Worm (Caenorhabditis elegans): ENCODE measurements around the gene K02E2.11.

The K02E2.11 gene

DNA sequence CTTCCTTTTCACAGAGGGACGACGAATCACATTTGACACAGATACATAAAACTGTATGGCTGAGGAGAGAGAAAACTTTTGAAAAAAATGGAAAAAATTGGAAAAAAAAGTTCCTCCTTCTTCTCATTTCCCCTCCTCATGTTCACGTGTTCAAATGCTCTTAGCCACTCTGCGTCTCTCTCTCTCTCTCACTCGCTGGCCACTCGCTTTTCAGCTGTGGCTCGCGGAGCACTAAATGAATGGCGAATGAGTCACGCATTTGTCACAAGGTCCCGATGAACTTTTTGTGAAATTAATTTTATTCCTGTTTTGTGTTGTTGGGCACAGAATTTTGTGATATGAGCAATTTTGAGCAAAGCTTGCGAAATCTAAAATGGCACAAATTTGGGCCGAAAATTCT, 34.7 kb downstream of the K02E2.11 start (continued):
- no peak for TF ChIP-seq aptf-2 (GFP tag; conservative IDR thresholded peaks at IDR 0.05)
- TF ChIP-seq lsy-27 (tag; optimal IDR thresholded peaks at IDR 0.05; ENCODE audit: borderline replicate concordance, insufficient read depth) = no peak
- peak; percentile 15 for TF ChIP-seq nhr-80 (tag; optimal IDR thresholded peaks at IDR 0.05)
- TF ChIP-seq hmg-1.2 (GFP tag; IDR thresholded peaks at IDR 0.05) = peak; percentile 12; the same call in 1 of the 2 replicates
- peak; percentile 55 for TF ChIP-seq K12H6.12 (tag; optimal IDR thresholded peaks at IDR 0.05)
- no peak for TF ChIP-seq B0019.2 (GFP tag; conservative IDR thresholded peaks at IDR 0.05)
- peak; percentile 60 for TF ChIP-seq ceh-27 (GFP tag; optimal IDR thresholded peaks at IDR 0.05)
- TF ChIP-seq mcd-1 (GFP tag; IDR thresholded peaks at IDR 0.05) = no peak
- TF ChIP-seq tlf-1 (GFP tag; optimal IDR thresholded peaks at IDR 0.05) = no peak
- no peak for TF ChIP-seq nhr-120 (GFP tag; IDR thresholded peaks at IDR 0.05)
- TF ChIP-seq ztf-18 (tag; optimal IDR thresholded peaks at IDR 0.05) = no peak
- no peak for TF ChIP-seq Y67H2A.10 (GFP tag; conservative IDR thresholded peaks at IDR 0.05)
- TF ChIP-seq F57A8.1 (GFP tag; optimal IDR thresholded peaks at IDR 0.05) = no peak
- no peak for TF ChIP-seq F22D6.2 (tag; optimal IDR thresholded peaks at IDR 0.05)
- TF ChIP-seq F57C9.4 (tag; optimal IDR thresholded peaks at IDR 0.05) = no peak
- TF ChIP-seq sea-2 (GFP tag; IDR thresholded peaks at IDR 0.05) = no peak
- TF ChIP-seq ets-4 (GFP tag; optimal IDR thresholded peaks at IDR 0.05) = no peak
- TF ChIP-seq zfh-2 (GFP tag; conservative IDR thresholded peaks at IDR 0.05) = peak; percentile 81
- no peak for TF ChIP-seq bed-2 (GFP tag; IDR thresholded peaks at IDR 0.05)
- no peak for TF ChIP-seq Y95B8A.8 (GFP tag; IDR thresholded peaks at IDR 0.05)
- TF ChIP-seq dpl-1 (GFP tag; optimal IDR thresholded peaks at IDR 0.05) = no peak
- peak; percentile 13; the same call in 1 of the 2 replicates for TF ChIP-seq dox-1 (GFP tag; IDR thresholded peaks at IDR 0.05)
- TF ChIP-seq xnd-1 (tag; optimal IDR thresholded peaks at IDR 0.05) = no peak
- no peak for TF ChIP-seq aptf-3 (GFP tag; IDR thresholded peaks at IDR 0.05)
- TF ChIP-seq F55B11.4 (tag; optimal IDR thresholded peaks at IDR 0.05; ENCODE audit: borderline replicate concordance, insufficient read depth) = no peak
- no peak for TF ChIP-seq egrh-3 (GFP tag; IDR thresholded peaks at IDR 0.05)
- no peak for TF ChIP-seq attf-3 (GFP tag; conservative IDR thresholded peaks at IDR 0.05)
- TF ChIP-seq lin-35 (GFP tag; optimal IDR thresholded peaks at IDR 0.05) = peak in 1 of 3 experiments; percentile 6
- no peak for TF ChIP-seq nhr-179 (tag; optimal IDR thresholded peaks at IDR 0.05)
- TF ChIP-seq ztf-22 (GFP tag; optimal IDR thresholded peaks at IDR 0.05) = peak; percentile 17
- TF ChIP-seq atf-7 (tag; optimal IDR thresholded peaks at IDR 0.05) = no peak
- TF ChIP-seq F10E7.11 (tag; optimal IDR thresholded peaks at IDR 0.05) = no peak
- no peak for TF ChIP-seq F39B2.1 (GFP tag; IDR thresholded peaks at IDR 0.05)
- no peak for TF ChIP-seq him-1 (tag; optimal IDR thresholded peaks at IDR 0.05)
- TF ChIP-seq madf-6 (GFP tag; IDR thresholded peaks at IDR 0.05) = no peak
- TF ChIP-seq hsf-1 (GFP tag; IDR thresholded peaks at IDR 0.05) = no peak
- no peak for TF ChIP-seq nhr-27 (tag; optimal IDR thresholded peaks at IDR 0.05)
- TF ChIP-seq snpc-3.4 (tag; optimal IDR thresholded peaks at IDR 0.05) = no peak
- no peak for TF ChIP-seq ztf-25 (GFP tag; IDR thresholded peaks at IDR 0.05)
- TF ChIP-seq die-1 (tag; optimal IDR thresholded peaks at IDR 0.05) = no peak
- TF ChIP-seq lir-1 (GFP tag; conservative IDR thresholded peaks at IDR 0.05) = no peak
- no peak for TF ChIP-seq C17E4.6 (GFP tag; IDR thresholded peaks at IDR 0.05)
- TF ChIP-seq somi-1 (GFP tag; optimal IDR thresholded peaks at IDR 0.05) = peak; percentile 22
- no peak for TF ChIP-seq Y53F4B.3 (GFP tag; IDR thresholded peaks at IDR 0.05)
- TF ChIP-seq pha-4 (tag; optimal IDR thresholded peaks at IDR 0.05) = no peak
- no peak; the same call in 1 of the 2 replicates for TF ChIP-seq cebp-1 (GFP tag; IDR thresholded peaks at IDR 0.05)
- TF ChIP-seq cebp-1 (tag; optimal IDR thresholded peaks at IDR 0.05) = peak; percentile 82
- TF ChIP-seq tbp1 (GFP tag; optimal IDR thresholded peaks at IDR 0.05) = no peak
- no peak for TF ChIP-seq attf-6 (GFP tag; IDR thresholded peaks at IDR 0.05)
- TF ChIP-seq ceh-79 (tag; optimal IDR thresholded peaks at IDR 0.05) = no peak
